Fruit fly (Drosophila melanogaster): ENCODE measurements around the gene Blos4.
A peak's percentile ranks its signal among the peaks of the same experiment; 100 is the strongest.

Blos4 gene

dm6 chr3L:10847790-10848492 lies 30.9 kb upstream of the Blos4 start:
- TF ChIP-seq foxo (GFP tag; optimal IDR thresholded peaks at IDR 0.05): peak in 1 of 2 experiments; percentile 8
- no peak for TF ChIP-seq br (GFP tag; optimal IDR thresholded peaks at IDR 0.05)
- no peak for TF ChIP-seq tai (GFP tag; optimal IDR thresholded peaks at IDR 0.05)
- peak; percentile 14 for TF ChIP-seq sv (GFP tag; optimal IDR thresholded peaks at IDR 0.05)
- no peak for TF ChIP-seq Hnf4 (GFP tag; optimal IDR thresholded peaks at IDR 0.05)
- TF ChIP-seq rgr (GFP tag; optimal IDR thresholded peaks at IDR 0.05): peak; percentile 15
- TF ChIP-seq Vsx2 (GFP tag; optimal IDR thresholded peaks at IDR 0.05; ENCODE audit: partially characterized antibody): no peak
- no peak for TF ChIP-seq jim (GFP tag; optimal IDR thresholded peaks at IDR 0.05)
- no peak for TF ChIP-seq psq (GFP tag; optimal IDR thresholded peaks at IDR 0.05)
- no peak for TF ChIP-seq dmrt93B (GFP tag; optimal IDR thresholded peaks at IDR 0.05)
- TF ChIP-seq Abd-B (GFP tag; optimal IDR thresholded peaks at IDR 0.05): no peak

dm6 chr3L:10848712-10849377 lies 30.0 kb upstream of the Blos4 start:
- no peak for TF ChIP-seq dmrt93B (GFP tag; optimal IDR thresholded peaks at IDR 0.05)
- TF ChIP-seq OdsH (GFP tag; optimal IDR thresholded peaks at IDR 0.05): no peak
- TF ChIP-seq jim (GFP tag; optimal IDR thresholded peaks at IDR 0.05): no peak
- TF ChIP-seq N (GFP tag; optimal IDR thresholded peaks at IDR 0.05): no peak
- TF ChIP-seq Mio (GFP tag; optimal IDR thresholded peaks at IDR 0.05): no peak
- TF ChIP-seq usp (GFP tag; optimal IDR thresholded peaks at IDR 0.05): no peak
- TF ChIP-seq h (GFP tag; optimal IDR thresholded peaks at IDR 0.05): no peak
- no peak for TF ChIP-seq fru (GFP tag; optimal IDR thresholded peaks at IDR 0.05)
- TF ChIP-seq dsf (GFP tag; optimal IDR thresholded peaks at IDR 0.05; ENCODE audit: borderline replicate concordance): no peak
- TF ChIP-seq tai (GFP tag; optimal IDR thresholded peaks at IDR 0.05): no peak
- TF ChIP-seq Hr83 (GFP tag; optimal IDR thresholded peaks at IDR 0.05; ENCODE audit: poor library complexity, severe bottlenecking): no peak
- TF ChIP-seq Myc (optimal IDR thresholded peaks at IDR 0.05): no peak
- no peak for TF ChIP-seq Sp1 (GFP tag; optimal IDR thresholded peaks at IDR 0.05)
- no peak for TF ChIP-seq CG32264 (GFP tag; optimal IDR thresholded peaks at IDR 0.05)
- no peak for TF ChIP-seq Hnf4 (GFP tag; optimal IDR thresholded peaks at IDR 0.05)
- no peak for TF ChIP-seq foxo (GFP tag; optimal IDR thresholded peaks at IDR 0.05)

dm6 chr3L:10849620-10850302 lies 29.1 kb upstream of the Blos4 start:
- TF ChIP-seq HLH106 (tag; optimal IDR thresholded peaks at IDR 0.05) (no peak), psq (GFP tag; optimal IDR thresholded peaks at IDR 0.05) (peak; percentile 60)

dm6 chr3L:10851107-10851762 lies 27.6 kb upstream of the Blos4 start:
- TF ChIP-seq N (GFP tag; optimal IDR thresholded peaks at IDR 0.05): no peak
- no peak for TF ChIP-seq GATAd (GFP tag; optimal IDR thresholded peaks at IDR 0.05)
- TF ChIP-seq Dif (GFP tag; optimal IDR thresholded peaks at IDR 0.05; ENCODE audit: partially characterized antibody): no peak
- no peak for TF ChIP-seq h (GFP tag; optimal IDR thresholded peaks at IDR 0.05)
- TF ChIP-seq brk (GFP tag; optimal IDR thresholded peaks at IDR 0.05): no peak
- peak in 1 of 2 experiments; percentile 19 for TF ChIP-seq dl (GFP tag; optimal IDR thresholded peaks at IDR 0.05; ENCODE audit: insufficient read depth in 1 of 2, partially characterized antibody in 2 of 2)

- TF ChIP-seq Hr78 (GFP tag; optimal IDR thresholded peaks at IDR 0.05): no peak
- TF ChIP-seq Vsx2 (GFP tag; optimal IDR thresholded peaks at IDR 0.05; ENCODE audit: partially characterized antibody): no peak
- TF ChIP-seq h (GFP tag; optimal IDR thresholded peaks at IDR 0.05): peak; percentile 28
- no peak for TF ChIP-seq Dfd (GFP tag; optimal IDR thresholded peaks at IDR 0.05)
- no peak for TF ChIP-seq Hnf4 (GFP tag; optimal IDR thresholded peaks at IDR 0.05)
- TF ChIP-seq CrebA (GFP tag; optimal IDR thresholded peaks at IDR 0.05; ENCODE audit: borderline replicate concordance): no peak
- TF ChIP-seq jim (GFP tag; optimal IDR thresholded peaks at IDR 0.05): no peak
- TF ChIP-seq psq (GFP tag; optimal IDR thresholded peaks at IDR 0.05): peak; percentile 57
- peak; percentile 53 for TF ChIP-seq rgr (GFP tag; optimal IDR thresholded peaks at IDR 0.05)
- TF ChIP-seq sv (GFP tag; optimal IDR thresholded peaks at IDR 0.05): no peak
- no peak for TF ChIP-seq dl (GFP tag; optimal IDR thresholded peaks at IDR 0.05; ENCODE audit: insufficient read depth in 1 of 2, partially characterized antibody in 2 of 2)
- TF ChIP-seq HLH106 (tag; optimal IDR thresholded peaks at IDR 0.05): peak; percentile 70
- TF ChIP-seq lola (GFP tag; optimal IDR thresholded peaks at IDR 0.05): no peak
- TF ChIP-seq fru (GFP tag; optimal IDR thresholded peaks at IDR 0.05): no peak
- peak; percentile 55 for TF ChIP-seq ey (GFP tag; optimal IDR thresholded peaks at IDR 0.05)
- TF ChIP-seq dsf (GFP tag; optimal IDR thresholded peaks at IDR 0.05; ENCODE audit: borderline replicate concordance): no peak
- TF ChIP-seq Abd-B (GFP tag; optimal IDR thresholded peaks at IDR 0.05): no peak
- TF ChIP-seq foxo (GFP tag; optimal IDR thresholded peaks at IDR 0.05): peak in 1 of 2 experiments; percentile 70
- TF ChIP-seq dmrt93B (GFP tag; optimal IDR thresholded peaks at IDR 0.05): peak; percentile 46
- no peak for TF ChIP-seq Jra (GFP tag; optimal IDR thresholded peaks at IDR 0.05)
- TF ChIP-seq Rel (GFP tag; optimal IDR thresholded peaks at IDR 0.05): no peak
- no peak for TF ChIP-seq Rel (tag; optimal IDR thresholded peaks at IDR 0.05)
- no peak for TF ChIP-seq sage (GFP tag; optimal IDR thresholded peaks at IDR 0.05)
Observed at dm6 chr3L:10851853-10852346, 27.0 kb upstream of the Blos4 start.
